Fruit fly (Drosophila melanogaster): Measurements from ENCODE around the gene Ulp1.

dm6 chrX:19189903-19190302 lies 18.1 kb downstream of the Ulp1 start, which contains the start of gene HP1D3csd:
- TF ChIP-seq pan (optimal IDR thresholded peaks at IDR 0.05) (no peak), GATAd (GFP tag; optimal IDR thresholded peaks at IDR 0.05) (no peak), Sp1 (GFP tag; optimal IDR thresholded peaks at IDR 0.05) (no peak), Vsx2 (GFP tag; optimal IDR thresholded peaks at IDR 0.05; ENCODE audit: partially characterized antibody) (no peak), HLH106 (tag; optimal IDR thresholded peaks at IDR 0.05) (no peak), Myc (optimal IDR thresholded peaks at IDR 0.05) (no peak), usp (GFP tag; optimal IDR thresholded peaks at IDR 0.05) (no peak), brk (GFP tag; optimal IDR thresholded peaks at IDR 0.05) (no peak), foxo (GFP tag; optimal IDR thresholded peaks at IDR 0.05) (no peak), h (GFP tag; optimal IDR thresholded peaks at IDR 0.05) (no peak), Hr78 (GFP tag; optimal IDR thresholded peaks at IDR 0.05) (no peak), sv (GFP tag; optimal IDR thresholded peaks at IDR 0.05) (no peak), Dfd (GFP tag; optimal IDR thresholded peaks at IDR 0.05) (no peak), Dif (GFP tag; optimal IDR thresholded peaks at IDR 0.05; ENCODE audit: partially characterized antibody) (no peak)
